Worm (Caenorhabditis elegans) whole organism, young adult: ENCODE results near the gene msra-1.
A peak's percentile ranks its signal among the peaks of the same experiment; 100 is the strongest.

Source experiments
- F33H1.4 ChIP-seq: fragments of 200-800 bp; sonication (Bioruptor generic); IDR thresholded peaks from 2 replicates; pipeline ENCODE4 v1.3.6; 2022; ENCODE audit warnings: missing genetic modification reagents, missing genetic modification characterization, missing compliant biosample characterization
- F49E8.2 ChIP-seq: sonication (generic microtip); optimal IDR thresholded peaks from 3 replicates; lab custom pipeline; 2017; ENCODE audit warnings: missing genetic modification characterization, mild to moderate bottlenecking, missing compliant biosample characterization, antibody characterized with exemption, moderate library complexity; ENCODE audit not compliant: insufficient read depth
- T26A5.8 ChIP-seq: sonication (generic microtip); optimal IDR thresholded peaks from 2 replicates; lab custom pipeline; 2016; ENCODE audit warnings: missing genetic modification characterization, missing compliant biosample characterization
- Y53F4B.3 ChIP-seq: fragments of 200-800 bp; sonication (Bioruptor generic); IDR thresholded peaks from 2 replicates; pipeline ENCODE4 v1.3.6; 2022; ENCODE audit warnings: missing genetic modification reagents, missing genetic modification characterization, missing compliant biosample characterization
- Y79H2A.3 ChIP-seq: fragments of 200-800 bp; sonication (Bioruptor generic); conservative IDR thresholded peaks from 2 replicates; pipeline ENCODE4 v1.3.6; 2022; ENCODE audit warnings: missing genetic modification reagents, missing genetic modification characterization, missing compliant biosample characterization
- ZK185.1 ChIP-seq: sonication (generic microtip); optimal IDR thresholded peaks from 2 replicates; lab custom pipeline; 2016; ENCODE audit warnings: mild to moderate bottlenecking, missing genetic modification characterization, missing compliant biosample characterization; ENCODE audit not compliant: poor library complexity, severe bottlenecking
- akir-1 ChIP-seq: fragments of 200-800 bp; sonication (Bioruptor generic); optimal IDR thresholded peaks from 2 replicates; lab custom pipeline; 2018; ENCODE audit warnings: mild to moderate bottlenecking, missing genetic modification characterization, moderate library complexity, missing compliant biosample characterization
- ama-1 ChIP-seq, 3 experiments: fragments of 150-350 bp in 1 of 3; sonication (generic microtip) in 2 of 3; optimal IDR thresholded peaks; 2 replicates each; lab custom pipeline; 2014 to 2018; ENCODE audit warnings: missing biosample characterization in 2 of 3, missing genetic modification characterization in 2 of 3, missing genetic modification reagents in 2 of 3
- cebp-1 ChIP-seq, 2 experiments: fragments of 200-800 bp in 1 of 2; sonication (Bioruptor generic) in 1 of 2; sonication (generic microtip) in 1 of 2; IDR thresholded peaks in 1 of 2; optimal IDR thresholded peaks in 1 of 2; 2 replicates each; pipeline versions ENCODE4 v1.3.6 to Lab custom; 2017 to 2022; ENCODE audit warnings: missing compliant biosample characterization in 2 of 2, missing genetic modification characterization in 2 of 2, mild to moderate bottlenecking in 1 of 2, missing genetic modification reagents in 1 of 2, moderate library complexity in 1 of 2
- ceh-27 ChIP-seq: fragments of 200-800 bp; sonication (Bioruptor generic); optimal IDR thresholded peaks from 2 replicates; lab custom pipeline; 2018; ENCODE audit warnings: mild to moderate bottlenecking, missing genetic modification characterization, moderate library complexity, missing compliant biosample characterization
- ceh-91 ChIP-seq: fragments of 200-800 bp; sonication (Bioruptor generic); IDR thresholded peaks from 2 replicates; pipeline ENCODE4 v1.3.6; 2022; ENCODE audit warnings: missing genetic modification reagents, missing genetic modification characterization, missing compliant biosample characterization
- dox-1 ChIP-seq: fragments of 200-800 bp; sonication (Bioruptor generic); IDR thresholded peaks from 2 replicates; pipeline ENCODE4 v1.3.6; 2022; ENCODE audit warnings: missing genetic modification reagents, missing genetic modification characterization, missing compliant biosample characterization
- dpl-1 ChIP-seq: fragments of 150-350 bp; optimal IDR thresholded peaks from 2 replicates; lab custom pipeline; 2014; ENCODE audit warnings: missing biosample characterization, missing genetic modification reagents, missing genetic modification characterization
- efl-1 ChIP-seq: fragments of 150-350 bp; optimal IDR thresholded peaks from 2 replicates; lab custom pipeline; 2014; ENCODE audit warnings: missing biosample characterization, missing genetic modification reagents, missing genetic modification characterization
- egl-44 ChIP-seq: fragments of 200-800 bp; sonication (Bioruptor generic); IDR thresholded peaks from 2 replicates; pipeline ENCODE4 v1.3.6; 2022; ENCODE audit warnings: missing genetic modification reagents, missing genetic modification characterization, missing compliant biosample characterization
- ets-4 ChIP-seq: fragments of 200-800 bp; sonication (Bioruptor generic); optimal IDR thresholded peaks from 2 replicates; lab custom pipeline; 2018; ENCODE audit warnings: mild to moderate bottlenecking, missing genetic modification characterization, missing compliant biosample characterization
- gei-17 ChIP-seq: fragments of 200-800 bp; sonication (Bioruptor generic); optimal IDR thresholded peaks from 2 replicates; lab custom pipeline; 2018; ENCODE audit warnings: mild to moderate bottlenecking, missing genetic modification characterization, missing compliant biosample characterization
- him-1 ChIP-seq: sonication (generic microtip); optimal IDR thresholded peaks from 2 replicates; lab custom pipeline; 2016; ENCODE audit warnings: missing genotype, missing genetic modification reagents, missing genetic modification characterization, missing compliant biosample characterization
- hlh-12 ChIP-seq: sonication (generic microtip); optimal IDR thresholded peaks from 2 replicates; lab custom pipeline; 2016; ENCODE audit warnings: missing genetic modification characterization, missing compliant biosample characterization
- hmg-1.2 ChIP-seq: fragments of 200-800 bp; sonication (Bioruptor generic); IDR thresholded peaks from 2 replicates; pipeline ENCODE4 v1.3.6; 2022; ENCODE audit warnings: missing genetic modification reagents, missing genetic modification characterization, missing compliant biosample characterization
- hrde-1 ChIP-seq: sonication (generic microtip); optimal IDR thresholded peaks from 2 replicates; lab custom pipeline; 2016; ENCODE audit warnings: missing genetic modification characterization, mild to moderate bottlenecking, missing compliant biosample characterization, moderate library complexity, missing genotype, missing genetic modification reagents, borderline replicate concordance
- lin-26 ChIP-seq: fragments of 200-800 bp; sonication (Bioruptor generic); IDR thresholded peaks from 2 replicates; pipeline ENCODE4 v1.3.6; 2022; ENCODE audit warnings: missing genetic modification reagents, missing genetic modification characterization, missing compliant biosample characterization
- lin-40 ChIP-seq: sonication (generic microtip); optimal IDR thresholded peaks from 2 replicates; lab custom pipeline; 2016; ENCODE audit warnings: missing genetic modification characterization, mild to moderate bottlenecking, missing compliant biosample characterization, missing genotype, missing genetic modification reagents
- lir-1 ChIP-seq: fragments of 200-800 bp; sonication (Bioruptor generic); conservative IDR thresholded peaks from 2 replicates; pipeline ENCODE4 v1.3.6; 2022; ENCODE audit warnings: missing genetic modification reagents, missing genetic modification characterization, missing compliant biosample characterization
- lsl-1 ChIP-seq: fragments of 200-800 bp; sonication (Bioruptor generic); optimal IDR thresholded peaks from 2 replicates; lab custom pipeline; 2018; ENCODE audit warnings: mild to moderate bottlenecking, missing genetic modification characterization, moderate library complexity, missing compliant biosample characterization
- madf-6 ChIP-seq: fragments of 200-800 bp; sonication (Bioruptor generic); IDR thresholded peaks from 2 replicates; pipeline ENCODE4 v1.3.6; 2022; ENCODE audit warnings: missing genetic modification reagents, missing genetic modification characterization, missing compliant biosample characterization
- madf-8 ChIP-seq: fragments of 200-800 bp; sonication (Bioruptor generic); conservative IDR thresholded peaks from 2 replicates; pipeline ENCODE4 v1.3.6; 2022; ENCODE audit warnings: missing genetic modification reagents, missing genetic modification characterization, missing compliant biosample characterization
- mcd-1 ChIP-seq: fragments of 200-800 bp; sonication (Bioruptor generic); IDR thresholded peaks from 2 replicates; pipeline ENCODE4 v1.3.6; 2022; ENCODE audit warnings: missing genetic modification reagents, missing genetic modification characterization, missing compliant biosample characterization
- mxl-1 ChIP-seq: sonication (generic microtip); optimal IDR thresholded peaks from 2 replicates; lab custom pipeline; 2016; ENCODE audit warnings: missing genetic modification characterization, missing compliant biosample characterization
- nhr-80 ChIP-seq: sonication (generic microtip); optimal IDR thresholded peaks from 2 replicates; lab custom pipeline; 2016; ENCODE audit warnings: missing genetic modification characterization, missing compliant biosample characterization
- sea-2 ChIP-seq: fragments of 200-800 bp; sonication (Bioruptor generic); IDR thresholded peaks from 2 replicates; pipeline ENCODE4 v1.3.6; 2022; ENCODE audit warnings: missing genetic modification characterization, missing compliant biosample characterization
- snpc-1.1 ChIP-seq: sonication (generic microtip); optimal IDR thresholded peaks from 2 replicates; lab custom pipeline; 2017; ENCODE audit warnings: missing genetic modification characterization, mild to moderate bottlenecking, missing compliant biosample characterization, antibody characterized with exemption, moderate library complexity, missing genotype, missing genetic modification reagents; ENCODE audit not compliant: insufficient read depth
- snpc-3.4 ChIP-seq: sonication (generic microtip); optimal IDR thresholded peaks from 2 replicates; lab custom pipeline; 2017; ENCODE audit warnings: missing genetic modification characterization, mild to moderate bottlenecking, missing compliant biosample characterization, antibody characterized with exemption, moderate library complexity, missing genotype, missing genetic modification reagents
- somi-1 ChIP-seq: fragments of 200-800 bp; sonication (Bioruptor generic); optimal IDR thresholded peaks from 2 replicates; lab custom pipeline; 2018; ENCODE audit warnings: mild to moderate bottlenecking, missing genetic modification characterization, missing compliant biosample characterization
- tbp1 ChIP-seq: fragments of 200-800 bp; sonication (Bioruptor generic); optimal IDR thresholded peaks from 2 replicates; lab custom pipeline; 2018; ENCODE audit warnings: mild to moderate bottlenecking, missing genetic modification characterization, missing compliant biosample characterization
- unc-62 ChIP-seq: fragments of 150-350 bp; optimal IDR thresholded peaks from 2 replicates; lab custom pipeline; 2014; ENCODE audit warnings: missing biosample characterization, missing genetic modification reagents, missing genetic modification characterization
- xnd-1 ChIP-seq: sonication (generic microtip); optimal IDR thresholded peaks from 2 replicates; lab custom pipeline; 2016; ENCODE audit warnings: missing genotype, missing genetic modification reagents, missing genetic modification characterization, missing compliant biosample characterization
- ztf-18 ChIP-seq: sonication (generic microtip); optimal IDR thresholded peaks from 2 replicates; lab custom pipeline; 2016; ENCODE audit warnings: missing genotype, mild to moderate bottlenecking, missing genetic modification characterization, missing compliant biosample characterization
- ztf-22 ChIP-seq: fragments of 200-800 bp; sonication (Bioruptor generic); optimal IDR thresholded peaks from 2 replicates; lab custom pipeline; 2018; ENCODE audit warnings: mild to moderate bottlenecking, missing genetic modification characterization, moderate library complexity, missing compliant biosample characterization
- ztf-26 ChIP-seq: sonication (generic microtip); optimal IDR thresholded peaks from 2 replicates; lab custom pipeline; 2017; ENCODE audit warnings: missing genetic modification characterization, missing compliant biosample characterization

Gene msra-1

ce11 chrII:7394690-7395054 lies 30.8 kb upstream of the msra-1 start, which contains the start of gene bath-44:
bath-44 (plus strand) TSS chrII:7394955.
- TF ChIP-seq lir-1 (GFP tag; lab: Robert Waterston, UW) (no peak), somi-1 (GFP tag; lab: Kevin White, UChicago) (no peak), gei-17 (GFP tag; lab: Kevin White, UChicago) (no peak), sea-2 (no peak)

- TF ChIP-seq akir-1 (GFP tag; lab: Kevin White, UChicago): no peak
- TF ChIP-seq snpc-3.4 (tag; lab: Kevin White, UChicago): peak; percentile 42
- TF ChIP-seq madf-8 (GFP tag; lab: Robert Waterston, UW): peak; percentile 70; the same call in 1 of the 2 replicates
- TF ChIP-seq ceh-91 (GFP tag; lab: Robert Waterston, UW): 0 out of 2 replicates have a peak, but pooled peaks have one; percentile 34
- peak; percentile 45 for TF ChIP-seq unc-62 (GFP tag; lab: Kevin White, UChicago)
- TF ChIP-seq lin-26 (GFP tag; lab: Robert Waterston, UW): 0 out of 2 replicates have a peak, but pooled peaks have one; percentile 20
- TF ChIP-seq madf-6 (GFP tag; lab: Robert Waterston, UW): peak; percentile 87
- peak; percentile 21 for TF ChIP-seq ama-1 (optimal IDR thresholded peaks at IDR 0.05; lab: Kevin White, UChicago)
- no peak for TF ChIP-seq ama-1 (GFP tag; optimal IDR thresholded peaks at IDR 0.05; lab: Kevin White, UChicago)
- TF ChIP-seq Y53F4B.3: no peak
- TF ChIP-seq xnd-1 (tag; lab: Kevin White, UChicago): peak; percentile 70
- TF ChIP-seq hrde-1: no peak
- TF ChIP-seq cebp-1 (GFP tag; IDR thresholded peaks at IDR 0.05; lab: Robert Waterston, UW): no peak
- TF ChIP-seq cebp-1 (tag; optimal IDR thresholded peaks at IDR 0.05; lab: Kevin White, UChicago): peak; percentile 3
- no peak for TF ChIP-seq T26A5.8
- peak; percentile 25 for TF ChIP-seq efl-1 (GFP tag; lab: Kevin White, UChicago)
- peak; percentile 49 for TF ChIP-seq him-1 (tag; lab: Kevin White, UChicago)
- TF ChIP-seq F33H1.4 (GFP tag; lab: Robert Waterston, UW): peak; percentile 85
- TF ChIP-seq mxl-1 (tag; lab: Kevin White, UChicago): no peak
- no peak for TF ChIP-seq snpc-1.1 (tag; lab: Kevin White, UChicago)
- peak; percentile 87 for TF ChIP-seq lsl-1 (GFP tag; lab: Kevin White, UChicago)
- no peak for TF ChIP-seq hmg-1.2 (GFP tag; lab: Robert Waterston, UW)
These were observed 30.3 kb upstream of the msra-1 start for ce11 chrII:7393922-7394689.

ce11 chrII:7393393-7393792 lies 29.6 kb upstream of the msra-1 start:
- TF ChIP-seq hlh-12 (no peak), dox-1 (GFP tag; lab: Robert Waterston, UW) (peak; percentile 22; the same call in 1 of the 2 replicates), egl-44 (GFP tag; lab: Robert Waterston, UW) (no peak)

- TF ChIP-seq ZK185.1 (tag; lab: Kevin White, UChicago): peak; percentile 21
- no peak for TF ChIP-seq lin-26 (GFP tag; lab: Robert Waterston, UW)
- peak; percentile 25 for TF ChIP-seq ets-4
- no peak for TF ChIP-seq dpl-1 (GFP tag; lab: Kevin White, UChicago)
- peak; percentile 86 for TF ChIP-seq nhr-80 (tag; lab: Kevin White, UChicago)
- peak; percentile 64; the same call in 1 of the 2 replicates for TF ChIP-seq hmg-1.2 (GFP tag; lab: Robert Waterston, UW)
- TF ChIP-seq ztf-22 (GFP tag; lab: Kevin White, UChicago): no peak
- TF ChIP-seq F49E8.2 (tag; lab: Kevin White, UChicago): no peak
- TF ChIP-seq tbp1: no peak
- no peak for TF ChIP-seq Y79H2A.3 (GFP tag; lab: Robert Waterston, UW)
- peak; percentile 61 for TF ChIP-seq ceh-27
- TF ChIP-seq ztf-18 (tag; lab: Kevin White, UChicago): peak; percentile 2
- TF ChIP-seq ztf-26: peak; percentile 25
- TF ChIP-seq lin-40 (tag; lab: Kevin White, UChicago): peak; percentile 28
- peak; percentile 35; the same call in 1 of the 2 replicates for TF ChIP-seq mcd-1 (GFP tag; lab: Robert Waterston, UW)
These were observed 28.3 kb upstream of the msra-1 start for ce11 chrII:7392052-7392694.
